Fruit fly (Drosophila melanogaster) whole organism, embryonic: ENCODE results near the gene RabX6.

ENCODE experiments used
- ATbp ChIP-seq: fragments of 200-800 bp; sonication (Bioruptor generic); optimal IDR thresholded peaks from 2 replicates; lab custom pipeline; 2017; ENCODE audit warnings: missing biosample characterization, mild to moderate bottlenecking, missing genetic modification characterization, missing genetic modification reagents
- Adf1 ChIP-seq: fragments of 200-800 bp; sonication (Bioruptor generic); IDR thresholded peaks from 2 replicates; pipeline ENCODE4 v1.3.6; 2022; ENCODE audit warnings: missing biosample characterization, missing genetic modification characterization
- Bteb2 ChIP-seq: fragments of 200-800 bp; sonication (Bioruptor generic); optimal IDR thresholded peaks from 2 replicates; lab custom pipeline; 2016; ENCODE audit warnings: missing biosample characterization, missing genetic modification characterization
- CG10654 ChIP-seq: fragments of 200-800 bp; sonication (Bioruptor generic); optimal IDR thresholded peaks from 2 replicates; lab custom pipeline; 2016; ENCODE audit warnings: missing biosample characterization, missing genetic modification characterization
- CG11093 ChIP-seq: fragments of 200-800 bp; sonication (Bioruptor generic); IDR thresholded peaks from 3 replicates; pipeline ENCODE4 v1.3.6; 2022; ENCODE audit warnings: missing biosample characterization, missing genetic modification characterization
- CG11456 ChIP-seq: fragments of 200-800 bp; sonication (Bioruptor generic); IDR thresholded peaks from 3 replicates; pipeline ENCODE4 v1.3.6; 2022; ENCODE audit warnings: missing biosample characterization, missing genetic modification characterization
- CG14667 ChIP-seq: fragments of 200-800 bp; sonication (Bioruptor generic); IDR thresholded peaks from 2 replicates; pipeline ENCODE4 v1.3.6; 2022; ENCODE audit warnings: missing biosample characterization, missing genetic modification characterization
- CG16815 ChIP-seq: fragments of 200-800 bp; sonication (Bioruptor generic); optimal IDR thresholded peaks from 3 replicates; lab custom pipeline; 2017; ENCODE audit warnings: missing biosample characterization, mild to moderate bottlenecking, missing genetic modification characterization
- CG16863 ChIP-seq: fragments of 200-800 bp; sonication (Bioruptor generic); optimal IDR thresholded peaks from 3 replicates; lab custom pipeline; 2016; ENCODE audit warnings: missing biosample characterization, missing genetic modification characterization
- CG17612 ChIP-seq: fragments of 200-800 bp; sonication (Bioruptor generic); IDR thresholded peaks from 2 replicates; pipeline ENCODE4 v1.3.6; 2022; ENCODE audit warnings: missing biosample characterization, missing genetic modification characterization
- CG18476 ChIP-seq: fragments of 200-800 bp; sonication (Bioruptor generic); optimal IDR thresholded peaks from 2 replicates; lab custom pipeline; 2016; ENCODE audit warnings: missing biosample characterization, mild to moderate bottlenecking, missing genetic modification characterization
- CG18764 ChIP-seq: fragments of 200-800 bp; sonication (Bioruptor generic); optimal IDR thresholded peaks from 3 replicates; lab custom pipeline; 2016; ENCODE audit warnings: missing biosample characterization, missing genetic modification characterization
- CG2120 ChIP-seq: fragments of 200-800 bp; sonication (Bioruptor generic); optimal IDR thresholded peaks from 3 replicates; lab custom pipeline; 2016; ENCODE audit warnings: missing biosample characterization, missing genetic modification characterization
- CG31224 ChIP-seq: fragments of 200-800 bp; sonication (Bioruptor generic); IDR thresholded peaks from 2 replicates; pipeline ENCODE4 v1.3.6; 2022; ENCODE audit warnings: missing biosample characterization, missing genetic modification characterization
- CG42726 ChIP-seq: fragments of 200-800 bp; sonication (Bioruptor generic); IDR thresholded peaks from 2 replicates; pipeline ENCODE4 v1.3.6; 2022; ENCODE audit warnings: missing biosample characterization, missing genetic modification characterization; ENCODE audit not compliant: partially characterized antibody
- CG4820 ChIP-seq: fragments of 200-800 bp; sonication (Bioruptor generic); optimal IDR thresholded peaks from 3 replicates; lab custom pipeline; 2016; ENCODE audit warnings: missing biosample characterization, missing genetic modification characterization
- CG6765 ChIP-seq: fragments of 200-800 bp; sonication (Bioruptor generic); optimal IDR thresholded peaks from 3 replicates; lab custom pipeline; 2017; ENCODE audit warnings: missing biosample characterization, mild to moderate bottlenecking, missing genetic modification characterization
- CG7839 ChIP-seq: fragments of 200-800 bp; sonication (Bioruptor generic); optimal IDR thresholded peaks from 3 replicates; lab custom pipeline; 2018; ENCODE audit warnings: missing biosample characterization, mild to moderate bottlenecking, missing genetic modification characterization, moderate library complexity
- Dref ChIP-seq: fragments of 200-800 bp; sonication (Bioruptor generic); IDR thresholded peaks from 2 replicates; pipeline ENCODE4 v1.3.6; 2022; ENCODE audit warnings: missing biosample characterization, missing genetic modification characterization
- Fer2 ChIP-seq: fragments of 200-800 bp; sonication (Bioruptor generic); optimal IDR thresholded peaks from 2 replicates; lab custom pipeline; 2018; ENCODE audit warnings: missing biosample characterization, mild to moderate bottlenecking, missing genetic modification characterization, moderate library complexity
- HmgD ChIP-seq: fragments of 200-800 bp; sonication (Bioruptor generic); optimal IDR thresholded peaks from 3 replicates; lab custom pipeline; 2016; ENCODE audit warnings: missing biosample characterization, missing genetic modification characterization
- Hmx ChIP-seq: fragments of 200-800 bp; sonication (Bioruptor generic); optimal IDR thresholded peaks from 2 replicates; lab custom pipeline; 2016; ENCODE audit warnings: missing biosample characterization, missing genetic modification characterization
- Hr3 ChIP-seq: fragments of 200-800 bp; sonication (Bioruptor generic); optimal IDR thresholded peaks from 3 replicates; lab custom pipeline; 2016; ENCODE audit warnings: missing biosample characterization, missing genetic modification characterization
- Nf-YA ChIP-seq: fragments of 200-800 bp; sonication (Bioruptor generic); IDR thresholded peaks from 2 replicates; pipeline ENCODE4 v1.3.6; 2022; ENCODE audit warnings: missing biosample characterization, missing genetic modification characterization
- Nf-YB ChIP-seq: fragments of 200-800 bp; sonication (Bioruptor generic); optimal IDR thresholded peaks from 3 replicates; lab custom pipeline; 2019; ENCODE audit warnings: missing biosample characterization, mild to moderate bottlenecking, missing genetic modification characterization, moderate library complexity
- Poxn ChIP-seq: fragments of 200-800 bp; sonication (Bioruptor generic); IDR thresholded peaks from 2 replicates; pipeline ENCODE4 v1.3.6; 2022; ENCODE audit warnings: missing biosample characterization, missing genetic modification characterization
- Ptx1 ChIP-seq: fragments of 200-800 bp; sonication (Bioruptor generic); IDR thresholded peaks from 2 replicates; pipeline ENCODE4 v1.3.6; 2022; ENCODE audit warnings: missing biosample characterization, missing genetic modification characterization
- Side ChIP-seq: fragments of 200-800 bp; sonication (Bioruptor generic); optimal IDR thresholded peaks from 2 replicates; lab custom pipeline; 2016; ENCODE audit warnings: missing biosample characterization, missing genetic modification characterization
- Six4 ChIP-seq: fragments of 200-800 bp; sonication (Bioruptor generic); optimal IDR thresholded peaks from 2 replicates; lab custom pipeline; 2016; ENCODE audit warnings: missing biosample characterization, missing genetic modification characterization
- Taf1 ChIP-seq: fragments of 200-800 bp; sonication (Bioruptor generic); IDR thresholded peaks from 2 replicates; pipeline ENCODE4 v1.3.6; 2022; ENCODE audit warnings: missing biosample characterization, missing genetic modification characterization
- Usf ChIP-seq: fragments of 200-800 bp; sonication (Bioruptor generic); optimal IDR thresholded peaks from 2 replicates; lab custom pipeline; 2017; ENCODE audit warnings: missing genotype, missing biosample characterization, missing genetic modification characterization
- az2 ChIP-seq: fragments of 200-800 bp; sonication (Bioruptor generic); optimal IDR thresholded peaks from 3 replicates; lab custom pipeline; 2016; ENCODE audit warnings: missing biosample characterization, missing genetic modification characterization
- caup ChIP-seq: fragments of 200-800 bp; sonication (Bioruptor generic); optimal IDR thresholded peaks from 3 replicates; lab custom pipeline; 2017; ENCODE audit warnings: missing biosample characterization, mild to moderate bottlenecking, missing genetic modification characterization, moderate library complexity; ENCODE audit not compliant: severe bottlenecking
- chinmo ChIP-seq: fragments of 200-800 bp; sonication (Bioruptor generic); IDR thresholded peaks from 4 replicates; pipeline ENCODE4 v1.3.6; 2022; ENCODE audit warnings: missing biosample characterization, missing genetic modification characterization; ENCODE audit not compliant: partially characterized antibody
- croc ChIP-seq: fragments of 200-800 bp; sonication (Bioruptor generic); conservative IDR thresholded peaks from 3 replicates; pipeline ENCODE4 v1.3.6; 2022; ENCODE audit warnings: missing biosample characterization, missing genetic modification characterization
- crol ChIP-seq: fragments of 200-800 bp; sonication (Bioruptor generic); IDR thresholded peaks from 2 replicates; pipeline ENCODE4 v1.3.6; 2022; ENCODE audit warnings: missing biosample characterization, missing genetic modification characterization
- cwo ChIP-seq: fragments of 200-800 bp; sonication (Bioruptor generic); optimal IDR thresholded peaks from 3 replicates; lab custom pipeline; 2017; ENCODE audit warnings: missing biosample characterization, missing genetic modification characterization, mild to moderate bottlenecking, moderate library complexity, missing genetic modification reagents
- dati ChIP-seq: fragments of 200-800 bp; sonication (Bioruptor generic); IDR thresholded peaks from 2 replicates; pipeline ENCODE4 v1.3.6; 2022; ENCODE audit warnings: missing biosample characterization, missing genetic modification characterization
- fd102C ChIP-seq: fragments of 200-800 bp; sonication (Bioruptor generic); optimal IDR thresholded peaks from 2 replicates; lab custom pipeline; 2018; ENCODE audit warnings: missing biosample characterization, mild to moderate bottlenecking, missing genetic modification characterization, moderate library complexity
- hth ChIP-seq: fragments of >200 bp; optimal IDR thresholded peaks from 2 replicates; lab custom pipeline; 2017; ENCODE audit warnings: inconsistent platforms
- jumu ChIP-seq: fragments of 200-800 bp; sonication (Bioruptor generic); optimal IDR thresholded peaks from 3 replicates; lab custom pipeline; 2016; ENCODE audit warnings: missing biosample characterization, missing genetic modification characterization
- mld ChIP-seq: fragments of 200-800 bp; sonication (Bioruptor generic); IDR thresholded peaks from 3 replicates; pipeline ENCODE4 v1.3.6; 2022; ENCODE audit warnings: missing biosample characterization, missing genetic modification characterization; ENCODE audit not compliant: partially characterized antibody
- onecut ChIP-seq: fragments of 200-800 bp; sonication (Bioruptor generic); IDR thresholded peaks from 2 replicates; pipeline ENCODE4 v1.3.6; 2022; ENCODE audit warnings: missing biosample characterization, missing genetic modification characterization
- shn ChIP-seq: fragments of 200-800 bp; sonication (Bioruptor generic); optimal IDR thresholded peaks from 3 replicates; lab custom pipeline; 2016; ENCODE audit warnings: missing biosample characterization, missing genetic modification characterization
- sisA ChIP-seq: fragments of 200-800 bp; sonication (Bioruptor generic); IDR thresholded peaks from 2 replicates; pipeline ENCODE4 v1.3.6; 2022; ENCODE audit warnings: missing biosample characterization, missing genetic modification characterization
- sqz ChIP-seq: fragments of 200-800 bp; sonication (Bioruptor generic); optimal IDR thresholded peaks from 3 replicates; lab custom pipeline; 2018; ENCODE audit warnings: missing biosample characterization, mild to moderate bottlenecking, missing genetic modification characterization
- stc ChIP-seq: fragments of 200-800 bp; sonication (Bioruptor generic); IDR thresholded peaks from 2 replicates; pipeline ENCODE4 v1.3.6; 2022; ENCODE audit warnings: missing biosample characterization, missing genetic modification characterization
- tio ChIP-seq: fragments of 200-800 bp; sonication (Bioruptor generic); optimal IDR thresholded peaks from 2 replicates; lab custom pipeline; 2017; ENCODE audit warnings: missing biosample characterization, missing genetic modification characterization, inconsistent platforms
- tll ChIP-seq, 2 experiments: fragments of 200-800 bp in 1 of 2; fragments of >200 bp in 1 of 2; sonication (Bioruptor generic) in 1 of 2; optimal IDR thresholded peaks; 2 replicates each; lab custom pipeline; 2017 to 2019; ENCODE audit warnings: missing biosample characterization in 2 of 2, missing genetic modification characterization in 2 of 2, mild to moderate bottlenecking in 1 of 2, moderate library complexity in 1 of 2
- ttk ChIP-seq: fragments of 200-800 bp; sonication (Bioruptor generic); IDR thresholded peaks from 2 replicates; pipeline ENCODE4 v2.1.2; 2022; ENCODE audit warnings: missing biosample characterization, missing genetic modification characterization

RabX6 gene

DNA sequence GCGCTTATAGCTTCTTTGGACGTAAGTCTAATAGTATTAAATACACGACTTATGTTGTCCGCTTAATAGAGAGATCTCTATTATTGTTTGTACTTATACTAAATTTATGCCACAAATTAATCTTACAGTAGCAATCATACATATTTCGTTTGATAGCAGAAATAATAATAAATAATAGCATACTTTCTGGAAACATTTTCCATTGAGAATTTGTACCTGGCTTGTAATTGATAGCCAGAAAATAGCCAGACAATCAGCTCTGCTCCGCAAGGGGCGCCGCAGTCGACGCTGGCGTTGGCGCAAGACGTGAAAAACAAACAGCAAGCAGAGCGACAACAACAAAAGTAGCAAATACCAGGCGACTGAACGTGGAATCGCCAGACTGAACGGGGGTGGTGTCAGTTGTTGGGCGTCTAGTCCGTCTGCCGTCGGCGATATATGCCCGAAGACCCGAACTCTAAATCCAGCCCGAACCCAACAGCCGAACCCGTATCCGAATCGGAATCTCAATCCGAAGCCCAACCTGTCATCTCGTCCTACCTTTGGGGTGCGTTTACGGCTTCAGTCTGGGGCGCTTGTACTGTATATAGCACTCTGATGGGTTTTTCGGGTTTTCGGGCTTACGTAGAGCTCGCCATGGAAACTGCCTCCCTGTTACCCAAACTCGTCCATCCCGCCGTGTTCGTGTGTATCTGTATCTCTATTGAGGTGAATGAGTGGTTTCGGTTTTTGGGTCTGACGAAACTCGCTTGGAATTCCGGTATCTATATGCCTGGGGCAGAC lies 9.2 kb downstream of the RabX6 start (continued):
- TF ChIP-seq CG17612 (no peak), Hr3 (GFP tag; lab: Kevin White, UChicago) (peak; percentile 41), CG7839 (peak; percentile 58), crol (GFP tag; lab: Robert Waterston, UW) (no peak; the same call in 1 of the 2 replicates), Six4 (GFP tag; lab: Kevin White, UChicago) (no peak), CG31224 (GFP tag; lab: Robert Waterston, UW) (no peak), Bteb2 (GFP tag; lab: Kevin White, UChicago) (no peak), CG16815 (GFP tag; lab: Kevin White, UChicago) (peak; percentile 50), CG11093 (GFP tag; lab: Robert Waterston, UW) (no peak), Fer2 (no peak), sisA (GFP tag; lab: Robert Waterston, UW) (no peak), HmgD (GFP tag; lab: Kevin White, UChicago) (no peak), Nf-YA (no peak), ttk (GFP tag; lab: Robert Waterston, UW) (peak; percentile 36; the same call in 1 of the 2 replicates), stc (GFP tag; lab: Robert Waterston, UW) (peak; percentile 28; the same call in 1 of the 2 replicates), mld (GFP tag; lab: Robert Waterston, UW) (no peak), sqz (GFP tag; lab: Kevin White, UChicago) (no peak), hth (lab: Kevin White, UChicago) (no peak), CG14667 (no peak), fd102C (GFP tag; lab: Kevin White, UChicago) (peak; percentile 30), CG11456 (GFP tag; lab: Robert Waterston, UW) (no peak), CG4820 (GFP tag; lab: Kevin White, UChicago) (peak; percentile 30), Taf1 (GFP tag; lab: Robert Waterston, UW) (no peak), CG10654 (no peak), tio (peak; percentile 61), CG16863 (GFP tag; lab: Kevin White, UChicago) (no peak), Nf-YB (GFP tag; lab: Kevin White, UChicago) (peak; percentile 0), shn (peak; percentile 52), Dref (no peak), cwo (GFP tag; lab: Kevin White, UChicago) (no peak), Hmx (peak; percentile 47), chinmo (GFP tag; lab: Robert Waterston, UW) (peak; percentile 65; the same call in 2 of the 4 replicates), Adf1 (GFP tag; lab: Robert Waterston, UW) (peak; percentile 94), dati (no peak), tll (GFP tag; optimal IDR thresholded peaks at IDR 0.05; lab: Kevin White, UChicago) (peak; percentile 46 to 47), caup (no peak), CG42726 (GFP tag; lab: Robert Waterston, UW) (no peak), CG6765 (GFP tag; lab: Kevin White, UChicago) (no peak), CG18764 (GFP tag; lab: Kevin White, UChicago) (no peak), Side (GFP tag; lab: Kevin White, UChicago) (no peak), Ptx1 (GFP tag; lab: Robert Waterston, UW) (no peak), Usf (peak; percentile 42), CG18476 (GFP tag; lab: Kevin White, UChicago) (peak; percentile 25), CG2120 (GFP tag; lab: Kevin White, UChicago) (peak; percentile 63), croc (GFP tag; lab: Robert Waterston, UW) (no peak), az2 (GFP tag; lab: Kevin White, UChicago) (peak; percentile 54), ATbp (GFP tag; lab: Kevin White, UChicago) (peak; percentile 9), jumu (GFP tag; lab: Kevin White, UChicago) (peak; percentile 15), onecut (GFP tag; lab: Robert Waterston, UW) (no peak), Poxn (no peak)
